Fruit fly (Drosophila melanogaster): ENCODE results near the gene CG14132.

The CG14132 gene

dm6 chr3L:11720780-11721179, 5.7 kb upstream of the CG14132 start, which contains the start of gene Bmcp (continued):
- TF ChIP-seq nerfin-1 (tag; optimal IDR thresholded peaks at IDR 0.05) (peak; percentile 46), BtbVII (GFP tag; optimal IDR thresholded peaks at IDR 0.05) (peak; percentile 38), Fer1 (GFP tag; optimal IDR thresholded peaks at IDR 0.05) (peak; percentile 35), ci (GFP tag; IDR thresholded peaks at IDR 0.05) (peak; percentile 33; the same call in 1 of the 3 replicates), otp (GFP tag; IDR thresholded peaks at IDR 0.05) (no peak)

- TF ChIP-seq CG18011 (GFP tag; optimal IDR thresholded peaks at IDR 0.05) = peak; percentile 5
- TF ChIP-seq CG5180 (GFP tag; optimal IDR thresholded peaks at IDR 0.05) = no peak
- TF ChIP-seq CG4707 (GFP tag; optimal IDR thresholded peaks at IDR 0.05) = no peak
- TF ChIP-seq nmo (GFP tag; optimal IDR thresholded peaks at IDR 0.05) = no peak
- peak; percentile 95 for TF ChIP-seq CG13894 (tag; optimal IDR thresholded peaks at IDR 0.05)
- TF ChIP-seq sd (tag; optimal IDR thresholded peaks at IDR 0.05) = peak; percentile 87
These were observed 2.9 kb upstream of the CG14132 start for dm6 chr3L:11717993-11718392.

- TF ChIP-seq Tbp (GFP tag; optimal IDR thresholded peaks at IDR 0.05) (no peak), vvl (GFP tag; IDR thresholded peaks at IDR 0.05) (peak; percentile 69), Med (GFP tag) (peak; percentile 46), CG18476 (GFP tag; optimal IDR thresholded peaks at IDR 0.05) (no peak), onecut (GFP tag; IDR thresholded peaks at IDR 0.05) (0 out of 2 replicates have a peak, but pooled peaks have one; percentile 14), gem (tag; optimal IDR thresholded peaks at IDR 0.05) (no peak), CG4360 (GFP tag; IDR thresholded peaks at IDR 0.05) (no peak), Xrp1 (GFP tag; IDR thresholded peaks at IDR 0.05) (no peak), CG2202 (tag; optimal IDR thresholded peaks at IDR 0.05) (no peak), Awh (GFP tag; IDR thresholded peaks at IDR 0.05) (peak; percentile 53; the same call in 1 of the 2 replicates), nom (GFP tag; optimal IDR thresholded peaks at IDR 0.05) (peak; percentile 2), CG15479 (GFP tag; optimal IDR thresholded peaks at IDR 0.05) (no peak), Vsx1 (GFP tag; optimal IDR thresholded peaks at IDR 0.05) (peak; percentile 35)
These were observed 2.2 kb upstream of the CG14132 start for dm6 chr3L:11717300-11717699.

dm6 chr3L:11716899-11717298, 1.8 kb upstream of the CG14132 start:
- TF ChIP-seq CG8765 (GFP tag; IDR thresholded peaks at IDR 0.05) (no peak), sd (tag; optimal IDR thresholded peaks at IDR 0.05) (peak; percentile 95), chinmo (GFP tag; IDR thresholded peaks at IDR 0.05; ENCODE audit: partially characterized antibody) (0 out of 4 replicates have a peak, but pooled peaks have one; percentile 48), CG12769 (tag; optimal IDR thresholded peaks at IDR 0.05) (peak; percentile 58), CG13894 (tag; optimal IDR thresholded peaks at IDR 0.05) (peak; percentile 64), CG10543 (GFP tag; optimal IDR thresholded peaks at IDR 0.05) (peak; percentile 22), rib (GFP tag; IDR thresholded peaks at IDR 0.05) (no peak)

- TF ChIP-seq Med (GFP tag) = peak; percentile 6
- no peak for TF ChIP-seq CG10543 (GFP tag; optimal IDR thresholded peaks at IDR 0.05)
- peak; percentile 29 for TF ChIP-seq CG18476 (GFP tag; optimal IDR thresholded peaks at IDR 0.05)
These were observed 1.3 kb upstream of the CG14132 start for dm6 chr3L:11716347-11716746.

- peak; percentile 34 for TF ChIP-seq sens (GFP tag)
- TF ChIP-seq CG8388 (GFP tag; optimal IDR thresholded peaks at IDR 0.05) = no peak
- no peak for TF ChIP-seq trem (tag; optimal IDR thresholded peaks at IDR 0.05)
These were observed 2.2 kb downstream of the CG14132 start for dm6 chr3L:11712839-11713238.

Measured in whole organism, embryonic.